Fruit fly (Drosophila melanogaster) whole organism, embryonic: ENCODE measurements around the gene hob.

ENCODE experiments used
- Asciz ChIP-seq: fragments of 200-800 bp; sonication (Bioruptor generic); optimal IDR thresholded peaks from 2 replicates; lab custom pipeline; 2017; ENCODE audit warnings: missing biosample characterization, mild to moderate bottlenecking, missing genetic modification characterization, missing genetic modification reagents
- Bdp1 ChIP-seq: fragments of 200-800 bp; sonication (Bioruptor generic); optimal IDR thresholded peaks from 3 replicates; lab custom pipeline; 2016; ENCODE audit warnings: missing biosample characterization, missing genetic modification characterization
- CG10979 ChIP-seq: fragments of 200-800 bp; sonication (Bioruptor generic); optimal IDR thresholded peaks from 2 replicates; lab custom pipeline; 2018; ENCODE audit warnings: missing biosample characterization, mild to moderate bottlenecking, missing genetic modification characterization, moderate library complexity
- CG1233 ChIP-seq: fragments of 200-800 bp; sonication (Bioruptor generic); optimal IDR thresholded peaks from 4 replicates; lab custom pipeline; 2018; ENCODE audit warnings: missing biosample characterization, mild to moderate bottlenecking, missing genetic modification characterization
- CG12659 ChIP-seq: fragments of 200-800 bp; sonication (Bioruptor generic); optimal IDR thresholded peaks from 3 replicates; lab custom pipeline; 2017; ENCODE audit warnings: mild to moderate bottlenecking, missing biosample characterization, missing genetic modification reagents, missing genetic modification characterization
- CG13894 ChIP-seq: fragments of 200-800 bp; sonication (Bioruptor generic); optimal IDR thresholded peaks from 3 replicates; lab custom pipeline; 2018; ENCODE audit warnings: missing biosample characterization, mild to moderate bottlenecking, missing genetic modification characterization, moderate library complexity
- CG14965 ChIP-seq: fragments of 200-800 bp; sonication (Bioruptor generic); optimal IDR thresholded peaks from 2 replicates; lab custom pipeline; 2016; ENCODE audit warnings: missing biosample characterization, missing genetic modification characterization, borderline replicate concordance
- CG15269 ChIP-seq: fragments of 200-800 bp; sonication (Bioruptor generic); optimal IDR thresholded peaks from 2 replicates; lab custom pipeline; 2018; ENCODE audit warnings: missing biosample characterization, mild to moderate bottlenecking, missing genetic modification characterization, moderate library complexity
- CG15514 ChIP-seq: fragments of 200-800 bp; sonication (Bioruptor generic); optimal IDR thresholded peaks from 3 replicates; lab custom pipeline; 2017; ENCODE audit warnings: missing biosample characterization, missing genetic modification characterization, mild to moderate bottlenecking, moderate library complexity, missing genetic modification reagents
- CG1602 ChIP-seq: fragments of 200-800 bp; sonication (Bioruptor generic); optimal IDR thresholded peaks from 3 replicates; lab custom pipeline; 2016; ENCODE audit warnings: missing biosample characterization, missing genetic modification characterization
- CG16813 ChIP-seq: fragments of 200-800 bp; sonication (Bioruptor generic); IDR thresholded peaks from 3 replicates; pipeline ENCODE4 v1.3.6; 2022; ENCODE audit warnings: missing biosample characterization, missing genetic modification characterization; ENCODE audit not compliant: partially characterized antibody
- CG16815 ChIP-seq: fragments of 200-800 bp; sonication (Bioruptor generic); optimal IDR thresholded peaks from 3 replicates; lab custom pipeline; 2017; ENCODE audit warnings: missing biosample characterization, mild to moderate bottlenecking, missing genetic modification characterization
- CG32772 ChIP-seq: fragments of 200-800 bp; sonication (Bioruptor generic); IDR thresholded peaks from 2 replicates; pipeline ENCODE4 v1.3.6; 2022; ENCODE audit warnings: missing biosample characterization, missing genetic modification characterization
- CG3726 ChIP-seq: fragments of 200-800 bp; sonication (Bioruptor generic); IDR thresholded peaks from 3 replicates; pipeline ENCODE4, ENCODE4 v1.3.6; 2022; ENCODE audit warnings: missing biosample characterization, missing genetic modification characterization
- CG3847 ChIP-seq: fragments of 200-800 bp; sonication (Bioruptor generic); IDR thresholded peaks from 2 replicates; pipeline ENCODE4 v1.3.6; 2022; ENCODE audit warnings: missing biosample characterization, missing genetic modification characterization
- CG3995 ChIP-seq: fragments of 200-800 bp; sonication (Bioruptor generic); optimal IDR thresholded peaks from 3 replicates; lab custom pipeline; 2016; ENCODE audit warnings: missing biosample characterization, missing genetic modification characterization
- CG4730 ChIP-seq: fragments of 200-800 bp; sonication (Bioruptor generic); IDR thresholded peaks from 2 replicates; pipeline ENCODE4 v1.3.6; 2022; ENCODE audit warnings: missing biosample characterization, missing genetic modification characterization
- CG4854 ChIP-seq: fragments of 200-800 bp; sonication (Bioruptor generic); optimal IDR thresholded peaks from 2 replicates; lab custom pipeline; 2016; ENCODE audit warnings: missing biosample characterization, missing genetic modification characterization, inconsistent platforms
- CG6791 ChIP-seq: fragments of 200-800 bp; sonication (Bioruptor generic); IDR thresholded peaks from 3 replicates; pipeline ENCODE4 v1.3.6; 2022; ENCODE audit warnings: missing biosample characterization, missing genetic modification characterization; ENCODE audit not compliant: partially characterized antibody
- CG8281 ChIP-seq: fragments of 200-800 bp; sonication (Bioruptor generic); optimal IDR thresholded peaks from 2 replicates; lab custom pipeline; 2018; ENCODE audit warnings: missing biosample characterization, mild to moderate bottlenecking, missing genetic modification characterization, moderate library complexity
- CG9817 ChIP-seq: fragments of 200-800 bp; sonication (Bioruptor generic); optimal IDR thresholded peaks from 2 replicates; lab custom pipeline; 2018; ENCODE audit warnings: missing biosample characterization, mild to moderate bottlenecking, missing genetic modification characterization, moderate library complexity
- CG9932 ChIP-seq: fragments of 200-800 bp; sonication (Bioruptor generic); IDR thresholded peaks from 2 replicates; pipeline ENCODE4 v1.3.6; 2022; ENCODE audit warnings: missing biosample characterization, missing genetic modification characterization
- Dbx ChIP-seq: fragments of 200-800 bp; sonication (Bioruptor generic); IDR thresholded peaks from 3 replicates; pipeline ENCODE4 v1.3.6; 2022; ENCODE audit warnings: missing biosample characterization, missing genetic modification characterization
- Dll ChIP-seq: fragments of 200-800 bp; sonication (Bioruptor generic); IDR thresholded peaks from 4 replicates; pipeline ENCODE4 v1.3.6; 2022; ENCODE audit warnings: missing biosample characterization, missing genetic modification characterization; ENCODE audit not compliant: partially characterized antibody
- Dref ChIP-seq: fragments of 200-800 bp; sonication (Bioruptor generic); IDR thresholded peaks from 2 replicates; pipeline ENCODE4 v1.3.6; 2022; ENCODE audit warnings: missing biosample characterization, missing genetic modification characterization
- E2f1 ChIP-seq: fragments of 200-800 bp; sonication (Bioruptor generic); IDR thresholded peaks from 2 replicates; pipeline ENCODE4 v1.3.6; 2022; ENCODE audit warnings: missing biosample characterization, missing genetic modification characterization
- Fer1 ChIP-seq: fragments of 200-800 bp; sonication (Bioruptor generic); optimal IDR thresholded peaks from 2 replicates; lab custom pipeline; 2017; ENCODE audit warnings: missing biosample characterization, mild to moderate bottlenecking, missing genetic modification characterization
- Jarid2 ChIP-seq: fragments of 200-800 bp; sonication (Bioruptor generic); optimal IDR thresholded peaks from 3 replicates; lab custom pipeline; 2017; ENCODE audit warnings: mild to moderate bottlenecking, missing biosample characterization, missing genetic modification reagents, missing genetic modification characterization
- MBD-R2 ChIP-seq: fragments of 200-800 bp; sonication (Bioruptor generic); IDR thresholded peaks from 2 replicates; pipeline ENCODE4 v1.3.6; 2022; ENCODE audit warnings: missing biosample characterization, missing genetic modification characterization
- Tbp ChIP-seq: fragments of >200 bp; optimal IDR thresholded peaks from 2 replicates; lab custom pipeline; 2018; ENCODE audit warnings: missing biosample characterization, missing genetic modification characterization
- abd-A ChIP-seq: fragments of 200-800 bp; sonication (Bioruptor generic); optimal IDR thresholded peaks from 3 replicates; lab custom pipeline; 2019; ENCODE audit warnings: missing biosample characterization, mild to moderate bottlenecking, missing genetic modification characterization, moderate library complexity
- br ChIP-seq: fragments of >200 bp; optimal IDR thresholded peaks from 2 replicates; lab custom pipeline; 2017
- chinmo ChIP-seq: fragments of 200-800 bp; sonication (Bioruptor generic); IDR thresholded peaks from 4 replicates; pipeline ENCODE4 v1.3.6; 2022; ENCODE audit warnings: missing biosample characterization, missing genetic modification characterization; ENCODE audit not compliant: partially characterized antibody
- chn ChIP-seq: fragments of 200-800 bp; sonication (Bioruptor generic); optimal IDR thresholded peaks from 2 replicates; lab custom pipeline; 2016; ENCODE audit warnings: missing biosample characterization, missing genetic modification characterization
- grau ChIP-seq: fragments of 200-800 bp; optimal IDR thresholded peaks from 3 replicates; lab custom pipeline; 2019; ENCODE audit warnings: missing biosample characterization, mild to moderate bottlenecking, missing genetic modification characterization, moderate library complexity
- ham ChIP-seq: fragments of 200-800 bp; sonication (Bioruptor generic); IDR thresholded peaks from 2 replicates; pipeline ENCODE4 v1.3.6; 2022; ENCODE audit warnings: missing biosample characterization, missing genetic modification characterization
- hbn ChIP-seq: fragments of 200-800 bp; sonication (Bioruptor generic); IDR thresholded peaks from 2 replicates; pipeline ENCODE4 v1.3.6; 2022; ENCODE audit warnings: missing biosample characterization, missing genetic modification characterization; ENCODE audit not compliant: partially characterized antibody
- kay ChIP-seq: fragments of 200-800 bp; sonication (Bioruptor generic); optimal IDR thresholded peaks from 2 replicates; lab custom pipeline; 2016; ENCODE audit warnings: missing biosample characterization, missing genetic modification characterization
- lab ChIP-seq: fragments of 200-800 bp; sonication (Bioruptor generic); optimal IDR thresholded peaks from 3 replicates; lab custom pipeline; 2017; ENCODE audit warnings: missing biosample characterization, missing genetic modification characterization, mild to moderate bottlenecking, moderate library complexity, missing genetic modification reagents
- lilli ChIP-seq: fragments of 200-800 bp; sonication (Bioruptor generic); optimal IDR thresholded peaks from 3 replicates; lab custom pipeline; 2016; ENCODE audit warnings: missing biosample characterization, missing genetic modification characterization
- onecut ChIP-seq: fragments of 200-800 bp; sonication (Bioruptor generic); IDR thresholded peaks from 2 replicates; pipeline ENCODE4 v1.3.6; 2022; ENCODE audit warnings: missing biosample characterization, missing genetic modification characterization
- pita ChIP-seq: fragments of 200-800 bp; sonication (Bioruptor generic); optimal IDR thresholded peaks from 2 replicates; lab custom pipeline; 2017; ENCODE audit warnings: missing biosample characterization, mild to moderate bottlenecking, missing genetic modification characterization
- pnt ChIP-seq: fragments of 200-800 bp; sonication (Bioruptor generic); optimal IDR thresholded peaks from 3 replicates; lab custom pipeline; 2016; ENCODE audit warnings: missing biosample characterization, missing genetic modification characterization
- pros ChIP-seq: fragments of 200-800 bp; sonication (Bioruptor generic); optimal IDR thresholded peaks from 3 replicates; lab custom pipeline; 2019; ENCODE audit warnings: missing biosample characterization, mild to moderate bottlenecking, missing genetic modification characterization, moderate library complexity
- slbo ChIP-seq: fragments of 200-800 bp; sonication (Bioruptor generic); IDR thresholded peaks from 2 replicates; pipeline ENCODE4 v1.3.6; 2022; ENCODE audit warnings: missing biosample characterization, missing genetic modification characterization
- sna ChIP-seq: fragments of 200-800 bp; sonication (Bioruptor generic); IDR thresholded peaks from 2 replicates; pipeline ENCODE4 v1.3.6; 2022; ENCODE audit warnings: missing biosample characterization, missing genetic modification characterization; ENCODE audit not compliant: partially characterized antibody
- so ChIP-seq: fragments of 200-800 bp; sonication (Bioruptor generic); IDR thresholded peaks from 3 replicates; pipeline ENCODE4 v1.3.6; 2022; ENCODE audit warnings: missing biosample characterization, missing genetic modification characterization
- toy ChIP-seq: fragments of 200-800 bp; sonication (Bioruptor generic); IDR thresholded peaks from 2 replicates; pipeline ENCODE4 v1.3.6; 2022; ENCODE audit warnings: missing biosample characterization, missing genetic modification characterization

Gene hob

dm6 chr3L:3239033-3239752, 20.5 kb upstream of the hob start, which contains the start of gene CG17746 (continued):
- TF ChIP-seq CG9817 (tag; lab: Kevin White, UChicago): peak; percentile 36
- peak; percentile 49; the same call in 1 of the 2 replicates for TF ChIP-seq CG32772 (GFP tag; lab: Robert Waterston, UW)
- TF ChIP-seq Asciz (GFP tag; lab: Kevin White, UChicago): no peak
- TF ChIP-seq CG12659 (GFP tag; lab: Kevin White, UChicago): peak; percentile 75
- TF ChIP-seq CG16815 (GFP tag; lab: Kevin White, UChicago): no peak
- TF ChIP-seq pros (GFP tag; lab: Kevin White, UChicago): no peak
- TF ChIP-seq CG4730 (GFP tag; lab: Robert Waterston, UW): no peak
- no peak for TF ChIP-seq Jarid2
- TF ChIP-seq sna: no peak; the same call in 1 of the 2 replicates
- peak; percentile 91 for TF ChIP-seq CG3847 (GFP tag; lab: Robert Waterston, UW)
- TF ChIP-seq E2f1 (GFP tag; lab: Robert Waterston, UW): 0 out of 2 replicates have a peak, but pooled peaks have one; percentile 15
- TF ChIP-seq CG13894 (tag; lab: Kevin White, UChicago): no peak
- peak; percentile 45; the same call in 1 of the 2 replicates for TF ChIP-seq Dref
- no peak for TF ChIP-seq toy (GFP tag; lab: Robert Waterston, UW)
- TF ChIP-seq CG6791: peak; percentile 67
- TF ChIP-seq kay: peak; percentile 43
- TF ChIP-seq CG1233 (GFP tag; lab: Kevin White, UChicago): no peak
- TF ChIP-seq hbn (GFP tag; lab: Robert Waterston, UW): 0 out of 2 replicates have a peak, but pooled peaks have one; percentile 32
- TF ChIP-seq CG15269: no peak
- TF ChIP-seq CG3995 (GFP tag; lab: Kevin White, UChicago): peak; percentile 1
- TF ChIP-seq CG1602 (GFP tag; lab: Kevin White, UChicago): peak; percentile 11
- peak; percentile 40 for TF ChIP-seq lab (GFP tag; lab: Kevin White, UChicago)
- peak; percentile 66 for TF ChIP-seq pita (GFP tag; lab: Kevin White, UChicago)
- peak; percentile 60; the same call in 2 of the 3 replicates for TF ChIP-seq CG16813 (GFP tag; lab: Robert Waterston, UW)
- TF ChIP-seq so (GFP tag; lab: Robert Waterston, UW): no peak
- no peak for TF ChIP-seq CG8281
- TF ChIP-seq chn (GFP tag; lab: Kevin White, UChicago): peak; percentile 21
- peak; percentile 74 for TF ChIP-seq CG9932 (GFP tag; lab: Robert Waterston, UW)
- TF ChIP-seq CG4854 (GFP tag; lab: Kevin White, UChicago): peak; percentile 42
- no peak for TF ChIP-seq CG3726
- no peak for TF ChIP-seq ham (GFP tag; lab: Robert Waterston, UW)
- TF ChIP-seq br: no peak
- TF ChIP-seq grau (tag; lab: Kevin White, UChicago): peak; percentile 25
- no peak for TF ChIP-seq CG10979
- no peak for TF ChIP-seq abd-A (tag; lab: Kevin White, UChicago)
- peak; percentile 56 for TF ChIP-seq Bdp1 (GFP tag; lab: Kevin White, UChicago)
- 0 out of 2 replicates have a peak, but pooled peaks have one; percentile 6 for TF ChIP-seq onecut (GFP tag; lab: Robert Waterston, UW)
- peak; percentile 80 for TF ChIP-seq MBD-R2 (GFP tag; lab: Robert Waterston, UW)
- no peak for TF ChIP-seq Tbp
- 0 out of 4 replicates have a peak, but pooled peaks have one; percentile 54 for TF ChIP-seq chinmo (GFP tag; lab: Robert Waterston, UW)
- peak; percentile 86 for TF ChIP-seq CG15514
- TF ChIP-seq Dll: peak; percentile 57; the same call in 3 of the 4 replicates
- TF ChIP-seq CG14965 (GFP tag; lab: Kevin White, UChicago): no peak
- peak; percentile 46 for TF ChIP-seq Fer1 (GFP tag; lab: Kevin White, UChicago)
- TF ChIP-seq lilli (GFP tag; lab: Kevin White, UChicago): peak; percentile 62
- peak; percentile 76 for TF ChIP-seq slbo (GFP tag; lab: Robert Waterston, UW)
- TF ChIP-seq pnt (GFP tag; lab: Kevin White, UChicago): peak; percentile 2
- peak; percentile 52; the same call in 2 of the 3 replicates for TF ChIP-seq Dbx (GFP tag; lab: Robert Waterston, UW)
